Fruit fly (Drosophila melanogaster) whole organism, embryonic: ENCODE results near the gene da.

Source experiments
- CG32532 ChIP-seq: fragments of 200-800 bp; sonication (Bioruptor generic); IDR thresholded peaks from 2 replicates; pipeline ENCODE4 v1.3.6; 2022; ENCODE audit warnings: missing biosample characterization, missing genetic modification characterization
- Six4 ChIP-seq: fragments of 200-800 bp; sonication (Bioruptor generic); optimal IDR thresholded peaks from 2 replicates; lab custom pipeline; 2016; ENCODE audit warnings: missing biosample characterization, missing genetic modification characterization
- fd96Cb ChIP-seq: fragments of 200-800 bp; sonication (Bioruptor generic); optimal IDR thresholded peaks from 2 replicates; lab custom pipeline; 2018; ENCODE audit warnings: missing biosample characterization, mild to moderate bottlenecking, missing genetic modification characterization, moderate library complexity
- luna ChIP-seq: fragments of 200-800 bp; sonication (Bioruptor generic); optimal IDR thresholded peaks from 2 replicates; lab custom pipeline; 2016; ENCODE audit warnings: missing biosample characterization, missing genetic modification characterization
- peb ChIP-seq: fragments of 200-800 bp; sonication (Bioruptor generic); IDR thresholded peaks from 2 replicates; pipeline ENCODE4 v1.3.6; 2022; ENCODE audit warnings: missing biosample characterization, missing genetic modification characterization
- slbo ChIP-seq: fragments of 200-800 bp; sonication (Bioruptor generic); IDR thresholded peaks from 2 replicates; pipeline ENCODE4 v1.3.6; 2022; ENCODE audit warnings: missing biosample characterization, missing genetic modification characterization

dm6 chr2L:10430802-10431476 is 43.0 kb downstream of the da start, which contains the start of the genes Bug22 and TfIIB:
- TF ChIP-seq Six4 (GFP tag; lab: Kevin White, UChicago) (peak; percentile 55), slbo (GFP tag; lab: Robert Waterston, UW) (peak; percentile 86), CG32532 (peak; percentile 74), peb (no peak), fd96Cb (peak; percentile 29), luna (GFP tag; lab: Kevin White, UChicago) (no peak)
